Fruit fly (Drosophila melanogaster): ENCODE measurements around the gene CG13461.

dm6 chr3L:15011638-15012335 is 40.5 kb downstream of the CG13461 start:
- TF ChIP-seq CG8478 (optimal IDR thresholded peaks at IDR 0.05) (no peak), CTCF (optimal IDR thresholded peaks at IDR 0.05) (no peak)
